Fruit fly (Drosophila melanogaster): ENCODE measurements around the gene Ibf2.

Ibf2 gene

dm6 chr3R:9249025-9249735, 9.1 kb downstream of the Ibf2 start:
- TF ChIP-seq Sox14 (GFP tag; optimal IDR thresholded peaks at IDR 0.05) (peak; percentile 19), CG9139 (GFP tag; optimal IDR thresholded peaks at IDR 0.05) (no peak), CG15336 (GFP tag; IDR thresholded peaks at IDR 0.05) (0 out of 2 replicates have a peak, but pooled peaks have one; percentile 7), net (GFP tag; optimal IDR thresholded peaks at IDR 0.05) (peak; percentile 15), CG8632 (GFP tag; optimal IDR thresholded peaks at IDR 0.05) (no peak), CG6163 (GFP tag; IDR thresholded peaks at IDR 0.05) (no peak), Lpt (GFP tag; optimal IDR thresholded peaks at IDR 0.05) (peak; percentile 35), CG3032 (tag; optimal IDR thresholded peaks at IDR 0.05) (peak; percentile 38), Eip75B (GFP tag; optimal IDR thresholded peaks at IDR 0.05) (peak; percentile 20), spab (GFP tag; optimal IDR thresholded peaks at IDR 0.05) (peak; percentile 21), ss (GFP tag; optimal IDR thresholded peaks at IDR 0.05) (peak in 1 of 2 experiments; percentile 34), dsx (GFP tag; optimal IDR thresholded peaks at IDR 0.05; ENCODE audit: poor library complexity, severe bottlenecking) (peak; percentile 13), Met (GFP tag; optimal IDR thresholded peaks at IDR 0.05) (peak; percentile 72), Ets21C (GFP tag; optimal IDR thresholded peaks at IDR 0.05) (peak; percentile 17), pdm3 (GFP tag; optimal IDR thresholded peaks at IDR 0.05) (peak; percentile 41), CG6854 (GFP tag; optimal IDR thresholded peaks at IDR 0.05) (peak; percentile 14), CG10669 (GFP tag; optimal IDR thresholded peaks at IDR 0.05) (no peak), CG31627 (GFP tag; optimal IDR thresholded peaks at IDR 0.05) (peak; percentile 15), Hr38 (GFP tag; optimal IDR thresholded peaks at IDR 0.05) (no peak), Blimp-1 (GFP tag; optimal IDR thresholded peaks at IDR 0.05) (no peak), CG6808 (GFP tag; optimal IDR thresholded peaks at IDR 0.05) (peak; percentile 46), topi (GFP tag; optimal IDR thresholded peaks at IDR 0.05) (peak; percentile 49), CG8119 (GFP tag; IDR thresholded peaks at IDR 0.05) (peak; percentile 37; the same call in 1 of the 3 replicates), Eip78C (GFP tag) (peak; percentile 77), CG10631 (GFP tag; optimal IDR thresholded peaks at IDR 0.05) (no peak), vri (GFP tag; optimal IDR thresholded peaks at IDR 0.05) (no peak), Hr4 (GFP tag; optimal IDR thresholded peaks at IDR 0.05) (no peak), CG34406 (GFP tag; optimal IDR thresholded peaks at IDR 0.05) (peak; percentile 4), CG16779 (tag; optimal IDR thresholded peaks at IDR 0.05) (no peak), acj6 (GFP tag; optimal IDR thresholded peaks at IDR 0.05) (peak; percentile 33), Smox (GFP tag; optimal IDR thresholded peaks at IDR 0.05) (peak; percentile 55), Ets96B (tag; optimal IDR thresholded peaks at IDR 0.05) (peak; percentile 5), svp (GFP tag) (peak; percentile 72), lz (GFP tag; optimal IDR thresholded peaks at IDR 0.05) (peak; percentile 26), CG32006 (GFP tag; optimal IDR thresholded peaks at IDR 0.05) (peak; percentile 63), eg (GFP tag; IDR thresholded peaks at IDR 0.05) (no peak), achi (GFP tag; optimal IDR thresholded peaks at IDR 0.05) (peak; percentile 7), OdsH (GFP tag; optimal IDR thresholded peaks at IDR 0.05) (peak; percentile 27), esn (GFP tag; optimal IDR thresholded peaks at IDR 0.05) (peak; percentile 62), Eip93F (GFP tag; optimal IDR thresholded peaks at IDR 0.05) (peak; percentile 36), CG3919 (GFP tag; optimal IDR thresholded peaks at IDR 0.05) (peak; percentile 37), Sox102F (GFP tag; optimal IDR thresholded peaks at IDR 0.05) (peak; percentile 56), Hr39 (GFP tag; optimal IDR thresholded peaks at IDR 0.05) (peak; percentile 32), cyc (GFP tag; optimal IDR thresholded peaks at IDR 0.05) (peak; percentile 30)
